Worm (Caenorhabditis elegans) whole organism, early embryonic: ENCODE data around the gene B0457.4.

Experiments used
- B0310.2 ChIP-seq: sonication (generic microtip); optimal IDR thresholded peaks from 2 replicates; lab custom pipeline; 2016; ENCODE audit warnings: mild to moderate bottlenecking, missing genetic modification characterization, missing compliant biosample characterization
- F13C5.2 ChIP-seq: sonication (generic microtip); optimal IDR thresholded peaks from 2 replicates; lab custom pipeline; 2017; ENCODE audit warnings: mild to moderate bottlenecking, missing genetic modification characterization, inconsistent platforms, missing compliant biosample characterization
- aly-1 ChIP-seq: sonication (generic microtip); optimal IDR thresholded peaks from 2 replicates; lab custom pipeline; 2016; ENCODE audit warnings: missing genetic modification characterization, missing compliant biosample characterization
- ama-1 ChIP-seq: fragments of 150-350 bp; optimal IDR thresholded peaks from 2 replicates; lab custom pipeline; 2014
- ceh-13 ChIP-seq: fragments of 200-800 bp; sonication (Bioruptor generic); optimal IDR thresholded peaks from 2 replicates; lab custom pipeline; 2018; ENCODE audit warnings: mild to moderate bottlenecking, missing genetic modification characterization, missing compliant biosample characterization
- ceh-36 ChIP-seq: sonication (generic microtip); optimal IDR thresholded peaks from 2 replicates; lab custom pipeline; 2016; ENCODE audit warnings: missing genetic modification characterization, inconsistent platforms, missing compliant biosample characterization
- ets-7 ChIP-seq: sonication (generic microtip); optimal IDR thresholded peaks from 2 replicates; lab custom pipeline; 2016; ENCODE audit warnings: missing genotype, missing genetic modification characterization, missing compliant biosample characterization
- flt-1 ChIP-seq: fragments of 200-800 bp; sonication (Bioruptor generic); IDR thresholded peaks from 2 replicates; pipeline ENCODE4 v1.3.6; 2022; ENCODE audit warnings: missing genetic modification characterization, missing compliant biosample characterization
- hmbx-1 ChIP-seq: sonication (generic microtip); optimal IDR thresholded peaks from 2 replicates; lab custom pipeline; 2016; ENCODE audit warnings: mild to moderate bottlenecking, missing genetic modification characterization, missing compliant biosample characterization
- hmg-4 ChIP-seq: fragments of 200-800 bp; sonication (Bioruptor generic); optimal IDR thresholded peaks from 2 replicates; lab custom pipeline; 2018; ENCODE audit warnings: mild to moderate bottlenecking, missing genetic modification characterization, missing compliant biosample characterization
- hnd-1 ChIP-seq: sonication (generic microtip); optimal IDR thresholded peaks from 2 replicates; lab custom pipeline; 2016; ENCODE audit warnings: missing genetic modification characterization, missing compliant biosample characterization
- pes-1 ChIP-seq: fragments of 200-800 bp; sonication (Bioruptor generic); IDR thresholded peaks from 2 replicates; pipeline ENCODE4 v1.3.6; 2022; ENCODE audit warnings: missing genetic modification reagents, missing genetic modification characterization, missing compliant biosample characterization
- scrt-1 ChIP-seq: fragments of 200-800 bp; sonication (Bioruptor generic); IDR thresholded peaks from 2 replicates; pipeline ENCODE4 v1.3.6; 2022; ENCODE audit warnings: missing genetic modification characterization, missing compliant biosample characterization
- sea-1 ChIP-seq: fragments of 200-800 bp; sonication (Bioruptor generic); conservative IDR thresholded peaks from 2 replicates; pipeline ENCODE4 v1.3.6; 2022; ENCODE audit warnings: missing genetic modification characterization, missing compliant biosample characterization
- tbx-11 ChIP-seq: fragments of 200-800 bp; sonication (Bioruptor generic); IDR thresholded peaks from 2 replicates; pipeline ENCODE4 v1.3.6; 2022; ENCODE audit warnings: missing genetic modification characterization, missing compliant biosample characterization
- tbx-37 ChIP-seq: fragments of 200-800 bp; sonication (Bioruptor generic); conservative IDR thresholded peaks from 2 replicates; pipeline ENCODE4 v1.3.6; 2022; ENCODE audit warnings: missing genetic modification reagents, missing genetic modification characterization, missing compliant biosample characterization
- tra-4 ChIP-seq: sonication (generic microtip); optimal IDR thresholded peaks from 2 replicates; lab custom pipeline; 2017; ENCODE audit warnings: missing genetic modification characterization, missing compliant biosample characterization

The B0457.4 gene

DNA sequence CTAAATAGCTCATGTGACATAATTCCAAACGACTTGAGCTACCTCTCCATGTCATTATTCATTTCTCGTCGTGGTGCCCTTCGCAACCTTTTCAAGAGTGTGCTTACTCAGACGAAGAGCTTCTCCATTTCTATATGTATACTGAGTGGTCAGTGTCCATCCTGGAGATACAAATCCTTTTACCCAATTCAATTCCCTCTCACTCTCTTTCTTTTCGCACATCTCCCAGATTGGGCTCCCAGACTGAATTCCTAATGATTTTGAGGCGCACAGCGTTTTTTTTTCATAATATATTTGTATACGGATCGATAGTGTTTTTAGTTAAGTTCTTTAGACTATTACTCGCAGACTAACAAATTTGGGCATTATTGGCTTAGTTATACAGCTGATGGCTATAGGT is 9.1 kb upstream of the B0457.4 start:
- TF ChIP-seq aly-1 (tag; lab: Kevin White, UChicago): no peak
- no peak for TF ChIP-seq sea-1 (GFP tag; lab: Robert Waterston, UW)
- TF ChIP-seq B0310.2 (tag; lab: Kevin White, UChicago): no peak
- TF ChIP-seq hmbx-1: no peak
- TF ChIP-seq ceh-13 (GFP tag; lab: Kevin White, UChicago): no peak
- TF ChIP-seq hmg-4 (GFP tag; lab: Kevin White, UChicago): no peak
- TF ChIP-seq pes-1 (GFP tag; lab: Robert Waterston, UW): no peak
- no peak for TF ChIP-seq ets-7 (tag; lab: Kevin White, UChicago)

- no peak for TF ChIP-seq scrt-1 (GFP tag; lab: Robert Waterston, UW)
Observed at ce11 chrII:8920315-8920714, 8.5 kb upstream of the B0457.4 start.

- TF ChIP-seq pes-1 (GFP tag; lab: Robert Waterston, UW) (no peak), tra-4 (no peak), tbx-11 (GFP tag; lab: Robert Waterston, UW) (no peak), tbx-37 (GFP tag; lab: Robert Waterston, UW) (no peak), ets-7 (tag; lab: Kevin White, UChicago) (no peak), scrt-1 (GFP tag; lab: Robert Waterston, UW) (no peak), ama-1 (no peak), aly-1 (tag; lab: Kevin White, UChicago) (no peak), hnd-1 (tag; lab: Kevin White, UChicago) (no peak), ceh-13 (GFP tag; lab: Kevin White, UChicago) (no peak), F13C5.2 (tag; lab: Kevin White, UChicago) (no peak), hmbx-1 (no peak), flt-1 (GFP tag; lab: Robert Waterston, UW) (no peak), sea-1 (GFP tag; lab: Robert Waterston, UW) (no peak), B0310.2 (tag; lab: Kevin White, UChicago) (no peak), hmg-4 (GFP tag; lab: Kevin White, UChicago) (no peak), ceh-36 (tag; lab: Kevin White, UChicago) (no peak)
Observed at ce11 chrII:8917339-8917738, 5.5 kb upstream of the B0457.4 start.

DNA sequence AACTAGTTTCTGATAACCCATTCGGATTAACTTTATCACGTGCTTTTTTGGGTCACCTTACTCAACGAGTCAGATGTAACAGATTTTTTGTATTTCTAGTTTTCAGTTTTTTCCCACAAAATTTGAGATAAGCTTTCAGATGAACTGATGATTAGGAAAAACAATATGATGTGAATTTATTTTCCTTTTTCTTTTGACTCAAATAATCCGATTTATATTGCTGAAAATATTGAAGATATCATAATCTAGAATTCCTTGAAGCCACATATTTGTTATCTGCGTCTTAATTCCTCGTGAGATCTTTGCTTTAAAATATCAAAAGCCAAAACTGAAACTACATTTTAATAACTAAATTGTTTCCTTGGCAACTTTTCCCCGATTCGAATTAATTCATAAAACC is 4.8 kb upstream of the B0457.4 start:
- TF ChIP-seq flt-1 (GFP tag; lab: Robert Waterston, UW) (no peak), hmg-4 (GFP tag; lab: Kevin White, UChicago) (no peak), tbx-37 (GFP tag; lab: Robert Waterston, UW) (no peak), hnd-1 (tag; lab: Kevin White, UChicago) (no peak), ceh-36 (tag; lab: Kevin White, UChicago) (no peak)

- TF ChIP-seq hnd-1 (tag; lab: Kevin White, UChicago) (no peak), ceh-36 (tag; lab: Kevin White, UChicago) (no peak), scrt-1 (GFP tag; lab: Robert Waterston, UW) (no peak), flt-1 (GFP tag; lab: Robert Waterston, UW) (no peak), tbx-11 (GFP tag; lab: Robert Waterston, UW) (no peak), ets-7 (tag; lab: Kevin White, UChicago) (no peak), hmg-4 (GFP tag; lab: Kevin White, UChicago) (no peak), tra-4 (no peak), F13C5.2 (tag; lab: Kevin White, UChicago) (no peak), pes-1 (GFP tag; lab: Robert Waterston, UW) (no peak), ceh-13 (GFP tag; lab: Kevin White, UChicago) (no peak), hmbx-1 (no peak), sea-1 (GFP tag; lab: Robert Waterston, UW) (no peak), ama-1 (no peak), tbx-37 (GFP tag; lab: Robert Waterston, UW) (no peak), B0310.2 (tag; lab: Kevin White, UChicago) (no peak), aly-1 (tag; lab: Kevin White, UChicago) (no peak)
Observed at ce11 chrII:8914654-8915053, 2.8 kb upstream of the B0457.4 start.

DNA sequence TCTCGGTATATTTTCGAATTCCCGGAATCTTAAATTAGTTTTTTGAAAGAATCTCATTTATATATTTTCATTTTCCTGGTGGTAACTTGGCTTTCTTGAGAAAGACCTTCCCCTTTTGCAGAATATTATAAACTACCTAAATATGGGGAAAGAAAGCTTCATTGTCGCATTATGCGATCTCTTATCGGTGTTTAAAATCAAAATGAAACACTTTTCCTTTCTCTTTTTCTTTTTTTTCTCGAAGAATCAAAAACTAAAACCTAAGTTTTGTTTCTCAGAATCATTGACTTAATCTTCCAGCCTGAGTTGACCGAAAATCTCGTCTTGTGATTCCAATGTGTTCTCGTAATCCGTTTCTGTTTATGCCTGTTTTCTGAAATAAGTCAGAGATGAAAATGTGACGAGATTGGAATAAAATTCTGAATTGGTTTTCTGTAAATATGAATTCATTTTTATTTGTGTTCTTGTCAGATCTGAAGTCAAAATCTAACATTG is 741 bp upstream of the B0457.4 start:
- TF ChIP-seq ceh-36 (tag; lab: Kevin White, UChicago) (no peak), tbx-11 (GFP tag; lab: Robert Waterston, UW) (no peak), F13C5.2 (tag; lab: Kevin White, UChicago) (no peak), B0310.2 (tag; lab: Kevin White, UChicago) (no peak), hmbx-1 (no peak)

ce11 chrII:8903871-8904270 is 8.0 kb downstream of the B0457.4 start:
- no peak for TF ChIP-seq hmg-4 (GFP tag; lab: Kevin White, UChicago)
- no peak for TF ChIP-seq sea-1 (GFP tag; lab: Robert Waterston, UW)
- no peak for TF ChIP-seq ceh-36 (tag; lab: Kevin White, UChicago)
- no peak for TF ChIP-seq scrt-1 (GFP tag; lab: Robert Waterston, UW)
- no peak for TF ChIP-seq tbx-37 (GFP tag; lab: Robert Waterston, UW)
- no peak for TF ChIP-seq F13C5.2 (tag; lab: Kevin White, UChicago)
- no peak for TF ChIP-seq flt-1 (GFP tag; lab: Robert Waterston, UW)
- TF ChIP-seq pes-1 (GFP tag; lab: Robert Waterston, UW): no peak
- no peak for TF ChIP-seq ceh-13 (GFP tag; lab: Kevin White, UChicago)
- no peak for TF ChIP-seq B0310.2 (tag; lab: Kevin White, UChicago)
- no peak for TF ChIP-seq hnd-1 (tag; lab: Kevin White, UChicago)
- TF ChIP-seq ets-7 (tag; lab: Kevin White, UChicago): no peak
- TF ChIP-seq aly-1 (tag; lab: Kevin White, UChicago): no peak
- TF ChIP-seq tra-4: no peak
- no peak for TF ChIP-seq ama-1
- TF ChIP-seq tbx-11 (GFP tag; lab: Robert Waterston, UW): no peak
- TF ChIP-seq hmbx-1: no peak
